Fruit fly (Drosophila melanogaster) Kc167 (cell line): ENCODE data around the gene Coa8.

Experiments used
- Myc ChIP-seq: fragments of >200 bp; optimal IDR thresholded peaks from 2 replicates; lab custom pipeline; 2017; ENCODE audit warnings: missing external identifiers
- Sin3A ChIP-seq: fragments of >200 bp; optimal IDR thresholded peaks from 2 replicates; lab custom pipeline; 2018; ENCODE audit warnings: missing external identifiers
- h ChIP-seq: fragments of >200 bp; optimal IDR thresholded peaks from 3 replicates; lab custom pipeline; 2018; ENCODE audit warnings: missing external identifiers
- insv ChIP-seq: fragments of >200 bp; optimal IDR thresholded peaks from 3 replicates; lab custom pipeline; 2018; ENCODE audit warnings: missing external identifiers
- psq ChIP-seq: fragments of >200 bp; optimal IDR thresholded peaks from 2 replicates; lab custom pipeline; 2017; ENCODE audit warnings: missing external identifiers
- ttk ChIP-seq: sonication (Bioruptor generic); optimal IDR thresholded peaks from 2 replicates; lab custom pipeline; 2017; ENCODE audit warnings: missing external identifiers

- TF ChIP-seq h (lab: Kevin White, UChicago): no peak
- no peak for TF ChIP-seq ttk (lab: Kevin White, UChicago)
- TF ChIP-seq insv (lab: Kevin White, UChicago): no peak
- no peak for TF ChIP-seq Myc (lab: Kevin White, UChicago)
- no peak for TF ChIP-seq psq (lab: Kevin White, UChicago)
- no peak for TF ChIP-seq Sin3A
Observed at dm6 chrX:1847735-1848134, 32.3 kb upstream of the Coa8 start.
